Worm (Caenorhabditis elegans) whole organism, late embryonic: Measurements from ENCODE around the gene T19H12.3.

Experiments
- ets-4 ChIP-seq: sonication (generic microtip); optimal IDR thresholded peaks from 2 replicates; lab custom pipeline; 2016; ENCODE audit warnings: missing genetic modification characterization, missing compliant biosample characterization
- mec-3 ChIP-seq: sonication (generic microtip); optimal IDR thresholded peaks from 2 replicates; lab custom pipeline; 2016; ENCODE audit warnings: borderline replicate concordance, missing genetic modification characterization, missing compliant biosample characterization
- nfya-1 ChIP-seq: sonication (generic microtip); optimal IDR thresholded peaks from 2 replicates; lab custom pipeline; 2017; ENCODE audit warnings: missing genetic modification characterization, mild to moderate bottlenecking, missing compliant biosample characterization, antibody characterized with exemption, moderate library complexity

ce11 chrV:4889976-4890479, 4.6 kb downstream of the T19H12.3 start, which contains the start of gene T19H12.2:
- TF ChIP-seq nfya-1 (tag; lab: Kevin White, UChicago) (no peak), mec-3 (tag; lab: Kevin White, UChicago) (no peak), ets-4 (tag; lab: Kevin White, UChicago) (no peak)
